Worm (Caenorhabditis elegans) whole organism, L1 larva: Measurements from ENCODE around the gene rpb-11.

Source experiments
- dsc-1 ChIP-seq: sonication (generic microtip); optimal IDR thresholded peaks from 2 replicates; lab custom pipeline; 2016; ENCODE audit warnings: mild to moderate bottlenecking, missing genetic modification characterization, missing compliant biosample characterization
- nhr-47 ChIP-seq: sonication (generic microtip); optimal IDR thresholded peaks from 2 replicates; lab custom pipeline; 2016; ENCODE audit warnings: mild to moderate bottlenecking, missing genetic modification characterization, moderate library complexity, missing compliant biosample characterization
- snpc-4 ChIP-seq: fragments of 150-350 bp; optimal IDR thresholded peaks from 2 replicates; lab custom pipeline; 2014; ENCODE audit warnings: missing biosample characterization, missing genetic modification characterization

- TF ChIP-seq snpc-4 (tag; lab: Kevin White, UChicago) = no peak
- no peak for TF ChIP-seq dsc-1 (tag; lab: Kevin White, UChicago)
- no peak for TF ChIP-seq nhr-47 (tag; lab: Kevin White, UChicago)
These were observed 554 bp downstream of the rpb-11 start, which contains the start of gene W01G7.4 for ce11 chrII:14060439-14060838.
